Fruit fly (Drosophila melanogaster): ENCODE measurements around the gene cm.
A peak's percentile ranks its signal among the peaks of the same experiment; 100 is the strongest.

The cm gene

dm6 chrX:6983500-6984320, 27.2 kb downstream of the cm start (continued):
- TF ChIP-seq ems (GFP tag; optimal IDR thresholded peaks at IDR 0.05) (no peak), CG6654 (GFP tag; optimal IDR thresholded peaks at IDR 0.05) (no peak), sens-2 (GFP tag; IDR thresholded peaks at IDR 0.05) (no peak), Kr (GFP tag; optimal IDR thresholded peaks at IDR 0.05) (no peak), Ets65A (GFP tag) (no peak), klu (GFP tag; IDR thresholded peaks at IDR 0.05) (no peak), Dad (GFP tag; optimal IDR thresholded peaks at IDR 0.05) (no peak), kni (GFP tag; optimal IDR thresholded peaks at IDR 0.05) (peak; percentile 49), CG17328 (GFP tag; IDR thresholded peaks at IDR 0.05) (peak; percentile 55; the same call in 1 of the 2 replicates), Ets97D (GFP tag; optimal IDR thresholded peaks at IDR 0.05) (no peak), Awh (GFP tag; IDR thresholded peaks at IDR 0.05) (no peak), ab (GFP tag; optimal IDR thresholded peaks at IDR 0.05) (no peak), CG8765 (GFP tag; IDR thresholded peaks at IDR 0.05) (no peak), CG11085 (GFP tag; IDR thresholded peaks at IDR 0.05) (no peak), exex (tag; optimal IDR thresholded peaks at IDR 0.05) (no peak), ci (GFP tag; IDR thresholded peaks at IDR 0.05) (no peak), CG9797 (GFP tag; optimal IDR thresholded peaks at IDR 0.05) (no peak), CG15601 (tag; optimal IDR thresholded peaks at IDR 0.05) (no peak), hbn (GFP tag; IDR thresholded peaks at IDR 0.05; ENCODE audit: partially characterized antibody) (no peak), Drgx (GFP tag; IDR thresholded peaks at IDR 0.05) (peak; percentile 32; the same call in 1 of the 2 replicates), Dll (GFP tag; IDR thresholded peaks at IDR 0.05; ENCODE audit: partially characterized antibody) (no peak), BtbVII (GFP tag; optimal IDR thresholded peaks at IDR 0.05) (no peak), CG14860 (GFP tag; IDR thresholded peaks at IDR 0.05; ENCODE audit: partially characterized antibody) (no peak), CG13424 (tag; optimal IDR thresholded peaks at IDR 0.05) (no peak), Fer1 (GFP tag; optimal IDR thresholded peaks at IDR 0.05) (no peak), danr (GFP tag; IDR thresholded peaks at IDR 0.05) (no peak), HLHmδ (GFP tag; optimal IDR thresholded peaks at IDR 0.05) (no peak), CG10654 (GFP tag; optimal IDR thresholded peaks at IDR 0.05) (no peak), unpg (GFP tag; optimal IDR thresholded peaks at IDR 0.05) (peak; percentile 25), Sin3A (optimal IDR thresholded peaks at IDR 0.05) (no peak), CoRest (tag; optimal IDR thresholded peaks at IDR 0.05) (no peak), grau (tag; optimal IDR thresholded peaks at IDR 0.05) (peak; percentile 4), fd64A (GFP tag; optimal IDR thresholded peaks at IDR 0.05) (no peak), Vsx1 (GFP tag; optimal IDR thresholded peaks at IDR 0.05) (no peak), wek (GFP tag; optimal IDR thresholded peaks at IDR 0.05) (no peak), ac (GFP tag; optimal IDR thresholded peaks at IDR 0.05) (no peak), esg (GFP tag; conservative IDR thresholded peaks at IDR 0.05) (no peak), slbo (GFP tag; IDR thresholded peaks at IDR 0.05) (no peak), nerfin-2 (GFP tag; IDR thresholded peaks at IDR 0.05; ENCODE audit: partially characterized antibody) (no peak), Camta (GFP tag; optimal IDR thresholded peaks at IDR 0.05) (no peak), Chrac-16 (GFP tag; optimal IDR thresholded peaks at IDR 0.05) (no peak), luna (GFP tag; optimal IDR thresholded peaks at IDR 0.05) (no peak), Oaz (GFP tag; IDR thresholded peaks at IDR 0.05) (no peak), Taf1 (GFP tag; IDR thresholded peaks at IDR 0.05) (no peak), C15 (GFP tag; IDR thresholded peaks at IDR 0.05) (no peak), CG31388 (GFP tag; optimal IDR thresholded peaks at IDR 0.05) (no peak), mam (GFP tag; optimal IDR thresholded peaks at IDR 0.05) (no peak), Hand (GFP tag; optimal IDR thresholded peaks at IDR 0.05) (no peak), crol (GFP tag; IDR thresholded peaks at IDR 0.05) (peak; percentile 55; the same call in 1 of the 2 replicates), HHEX (GFP tag; optimal IDR thresholded peaks at IDR 0.05) (no peak), CG13296 (GFP tag; optimal IDR thresholded peaks at IDR 0.05) (no peak)
